Worm (Caenorhabditis elegans) whole organism, mixed stage, embryonic: ENCODE measurements around the gene Y24F12A.1.

Experiments
- ceh-83 ChIP-seq: fragments of 200-800 bp; sonication (Bioruptor generic); optimal IDR thresholded peaks from 2 replicates; lab custom pipeline; 2018; ENCODE audit warnings: mild to moderate bottlenecking, missing genetic modification characterization, missing compliant biosample characterization
- ces-1 ChIP-seq: fragments of 150-350 bp; optimal IDR thresholded peaks from 2 replicates; lab custom pipeline; 2014; ENCODE audit warnings: missing biosample characterization, missing genetic modification reagents, missing genetic modification characterization
- lin-13 ChIP-seq: fragments of 150-350 bp; optimal IDR thresholded peaks from 2 replicates; lab custom pipeline; 2014; ENCODE audit warnings: missing biosample characterization, missing genetic modification characterization
- nhr-12 ChIP-seq: fragments of 150-350 bp; optimal IDR thresholded peaks from 2 replicates; lab custom pipeline; 2014; ENCODE audit warnings: missing biosample characterization, missing genetic modification characterization
- nhr-237 ChIP-seq: fragments of 150-350 bp; optimal IDR thresholded peaks from 2 replicates; lab custom pipeline; 2014; ENCODE audit warnings: missing biosample characterization, missing genetic modification characterization

- TF ChIP-seq nhr-237 (tag; lab: Kevin White, UChicago) (no peak), nhr-12 (no peak), lin-13 (tag; lab: Kevin White, UChicago) (no peak), ces-1 (GFP tag; lab: Kevin White, UChicago) (no peak), ceh-83 (no peak)
Measured at ce11 chrIV:11569795-11570194, 35.3 kb upstream of the Y24F12A.1 start.
